Worm (Caenorhabditis elegans) whole organism, late embryonic: ENCODE measurements around the gene clec-24.

Experiments used
- ama-1 ChIP-seq: fragments of 150-350 bp; optimal IDR thresholded peaks from 2 replicates; lab custom pipeline; 2014
- ceh-45 ChIP-seq: fragments of 200-800 bp; sonication (Bioruptor generic); IDR thresholded peaks from 2 replicates; pipeline ENCODE4 v1.3.6; 2022; ENCODE audit warnings: missing genetic modification reagents, missing genetic modification characterization, missing compliant biosample characterization
- elt-2 ChIP-seq: sonication (generic microtip); optimal IDR thresholded peaks from 2 replicates; lab custom pipeline; 2016; ENCODE audit warnings: missing genetic modification reagents, missing genetic modification characterization, missing compliant biosample characterization
- hlh-13 ChIP-seq: fragments of 200-800 bp; sonication (Bioruptor generic); optimal IDR thresholded peaks from 2 replicates; lab custom pipeline; 2018; ENCODE audit warnings: mild to moderate bottlenecking, missing genetic modification characterization, missing compliant biosample characterization
- nfya-1 ChIP-seq: sonication (generic microtip); optimal IDR thresholded peaks from 2 replicates; lab custom pipeline; 2017; ENCODE audit warnings: missing genetic modification characterization, mild to moderate bottlenecking, missing compliant biosample characterization, antibody characterized with exemption, moderate library complexity
- npax-4 ChIP-seq: sonication (generic microtip); optimal IDR thresholded peaks from 2 replicates; lab custom pipeline; 2016; ENCODE audit warnings: missing genetic modification characterization, missing compliant biosample characterization
- pax-1 ChIP-seq: fragments of 150-350 bp; optimal IDR thresholded peaks from 2 replicates; lab custom pipeline; 2014; ENCODE audit warnings: missing biosample characterization, missing genetic modification characterization
- pqm-1 ChIP-seq: sonication (generic microtip); optimal IDR thresholded peaks from 2 replicates; lab custom pipeline; 2016; ENCODE audit warnings: missing genetic modification characterization, missing compliant biosample characterization
- ref-2 ChIP-seq: sonication (generic microtip); optimal IDR thresholded peaks from 2 replicates; lab custom pipeline; 2016; ENCODE audit warnings: missing genetic modification characterization, missing compliant biosample characterization

DNA sequence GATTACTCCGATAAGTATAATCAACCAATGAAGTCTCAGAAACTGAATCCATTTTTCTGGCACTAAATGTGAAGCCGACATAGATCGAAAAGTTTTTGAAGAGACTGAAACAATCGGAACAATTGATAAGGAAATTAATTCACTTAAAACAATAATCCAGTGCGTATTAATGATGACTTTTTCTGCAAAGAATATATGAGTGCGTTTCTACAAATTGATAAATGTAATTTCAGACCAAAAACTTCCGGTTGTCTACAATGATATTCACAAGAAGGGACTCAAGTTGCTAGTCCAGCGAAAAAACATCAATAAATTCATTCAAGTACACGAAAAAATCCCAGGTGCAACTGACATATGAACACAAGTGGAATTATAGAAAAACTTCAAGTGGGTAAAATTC, 7.9 kb downstream of the clec-24 start, which contains the start of gene clec-33:
- TF ChIP-seq hlh-13 (GFP tag; lab: Kevin White, UChicago) (no peak), pqm-1 (tag; lab: Kevin White, UChicago) (no peak), pax-1 (tag; lab: Kevin White, UChicago) (no peak), ama-1 (lab: Kevin White, UChicago) (no peak), ref-2 (tag; lab: Kevin White, UChicago) (no peak), nfya-1 (tag; lab: Kevin White, UChicago) (no peak), npax-4 (no peak), elt-2 (no peak), ceh-45 (GFP tag; lab: Robert Waterston, UW) (no peak)
